Worm (Caenorhabditis elegans) whole organism, young adult: Measurements from ENCODE around the gene erfa-3.

ENCODE experiments used
- B0019.2 ChIP-seq: fragments of 200-800 bp; sonication (Bioruptor generic); conservative IDR thresholded peaks from 2 replicates; pipeline ENCODE4 v1.3.6; 2022; ENCODE audit warnings: missing genetic modification reagents, missing genetic modification characterization, missing compliant biosample characterization
- B0035.1 ChIP-seq: sonication (generic microtip); optimal IDR thresholded peaks from 2 replicates; lab custom pipeline; 2016; ENCODE audit warnings: missing genetic modification characterization, mild to moderate bottlenecking, missing compliant biosample characterization, missing genotype, missing genetic modification reagents
- B0336.3 ChIP-seq: fragments of 200-800 bp; sonication (Bioruptor generic); IDR thresholded peaks from 2 replicates; pipeline ENCODE4 v1.3.6; 2022; ENCODE audit warnings: missing genetic modification characterization, missing compliant biosample characterization
- F22D6.2 ChIP-seq: sonication (generic microtip); optimal IDR thresholded peaks from 2 replicates; lab custom pipeline; 2016; ENCODE audit warnings: mild to moderate bottlenecking, missing genetic modification characterization, missing compliant biosample characterization
- F33H1.4 ChIP-seq: fragments of 200-800 bp; sonication (Bioruptor generic); IDR thresholded peaks from 2 replicates; pipeline ENCODE4 v1.3.6; 2022; ENCODE audit warnings: missing genetic modification reagents, missing genetic modification characterization, missing compliant biosample characterization
- F57C9.4 ChIP-seq: sonication (generic microtip); optimal IDR thresholded peaks from 2 replicates; lab custom pipeline; 2017; ENCODE audit warnings: mild to moderate bottlenecking, missing genetic modification characterization, missing compliant biosample characterization
- akir-1 ChIP-seq: fragments of 200-800 bp; sonication (Bioruptor generic); optimal IDR thresholded peaks from 2 replicates; lab custom pipeline; 2018; ENCODE audit warnings: mild to moderate bottlenecking, missing genetic modification characterization, moderate library complexity, missing compliant biosample characterization
- ama-1 ChIP-seq, 3 experiments: fragments of 150-350 bp in 1 of 3; sonication (generic microtip) in 2 of 3; optimal IDR thresholded peaks; 2 replicates each; lab custom pipeline; 2014 to 2018; ENCODE audit warnings: missing biosample characterization in 2 of 3, missing genetic modification characterization in 2 of 3, missing genetic modification reagents in 2 of 3
- ceh-100 ChIP-seq: fragments of 200-800 bp; sonication (Bioruptor generic); IDR thresholded peaks from 2 replicates; pipeline ENCODE4 v1.3.6; 2022; ENCODE audit warnings: missing genetic modification reagents, missing genetic modification characterization, missing compliant biosample characterization
- ceh-58 ChIP-seq: fragments of 200-800 bp; sonication (Bioruptor generic); IDR thresholded peaks from 2 replicates; pipeline ENCODE4 v1.3.6; 2022; ENCODE audit warnings: missing genetic modification characterization, missing compliant biosample characterization
- ceh-79 ChIP-seq: sonication (generic microtip); optimal IDR thresholded peaks from 2 replicates; lab custom pipeline; 2017; ENCODE audit warnings: mild to moderate bottlenecking, missing genetic modification characterization, missing compliant biosample characterization
- ceh-91 ChIP-seq: fragments of 200-800 bp; sonication (Bioruptor generic); IDR thresholded peaks from 2 replicates; pipeline ENCODE4 v1.3.6; 2022; ENCODE audit warnings: missing genetic modification reagents, missing genetic modification characterization, missing compliant biosample characterization
- chd-7 ChIP-seq: sonication (generic microtip); optimal IDR thresholded peaks from 2 replicates; lab custom pipeline; 2016; ENCODE audit warnings: mild to moderate bottlenecking, missing genetic modification characterization, moderate library complexity, missing compliant biosample characterization
- die-1 ChIP-seq: sonication (generic microtip); optimal IDR thresholded peaks from 2 replicates; lab custom pipeline; 2016; ENCODE audit warnings: missing genotype, mild to moderate bottlenecking, missing genetic modification characterization, missing compliant biosample characterization
- hlh-26 ChIP-seq: fragments of 200-800 bp; sonication (Bioruptor generic); conservative IDR thresholded peaks from 2 replicates; pipeline ENCODE4 v1.3.6; 2022; ENCODE audit warnings: missing genetic modification reagents, missing genetic modification characterization, missing compliant biosample characterization
- lin-54 ChIP-seq: fragments of 200-800 bp; sonication (Bioruptor generic); optimal IDR thresholded peaks from 2 replicates; lab custom pipeline; 2018; ENCODE audit warnings: mild to moderate bottlenecking, missing genetic modification characterization, missing compliant biosample characterization
- madf-6 ChIP-seq: fragments of 200-800 bp; sonication (Bioruptor generic); IDR thresholded peaks from 2 replicates; pipeline ENCODE4 v1.3.6; 2022; ENCODE audit warnings: missing genetic modification reagents, missing genetic modification characterization, missing compliant biosample characterization
- mcd-1 ChIP-seq: fragments of 200-800 bp; sonication (Bioruptor generic); IDR thresholded peaks from 2 replicates; pipeline ENCODE4 v1.3.6; 2022; ENCODE audit warnings: missing genetic modification reagents, missing genetic modification characterization, missing compliant biosample characterization
- mes-4 ChIP-seq: sonication (generic microtip); optimal IDR thresholded peaks from 2 replicates; lab custom pipeline; 2016; ENCODE audit warnings: missing genotype, missing genetic modification characterization, missing compliant biosample characterization
- mxl-1 ChIP-seq: sonication (generic microtip); optimal IDR thresholded peaks from 2 replicates; lab custom pipeline; 2016; ENCODE audit warnings: missing genetic modification characterization, missing compliant biosample characterization
- nfya-1 ChIP-seq: sonication (generic microtip); optimal IDR thresholded peaks from 2 replicates; lab custom pipeline; 2017; ENCODE audit warnings: antibody characterized with exemption, missing compliant biosample characterization, missing genetic modification characterization, borderline replicate concordance; ENCODE audit not compliant: insufficient read depth
- nfyb-1 ChIP-seq: fragments of 200-800 bp; sonication (Bioruptor generic); IDR thresholded peaks from 2 replicates; pipeline ENCODE4 v1.3.6; 2022; ENCODE audit warnings: missing genetic modification reagents, missing genetic modification characterization, missing compliant biosample characterization
- rec-8 ChIP-seq, 2 experiments: sonication (generic microtip); optimal IDR thresholded peaks; 2 replicates each; lab custom pipeline; 2016; ENCODE audit warnings: mild to moderate bottlenecking in 2 of 2, missing genetic modification characterization in 2 of 2, missing genetic modification reagents in 2 of 2, missing genotype in 2 of 2, missing biosample characterization in 1 of 2, missing compliant biosample characterization in 1 of 2, moderate library complexity in 1 of 2
- repo-1 ChIP-seq: sonication (generic microtip); optimal IDR thresholded peaks from 2 replicates; lab custom pipeline; 2017; ENCODE audit warnings: mild to moderate bottlenecking, missing genetic modification characterization, missing compliant biosample characterization
- rpc-1 ChIP-seq, 2 experiments: fragments of 150-350 bp in 1 of 2; sonication (generic microtip) in 1 of 2; optimal IDR thresholded peaks; 2 replicates each; lab custom pipeline; 2014 to 2018; ENCODE audit warnings: missing biosample characterization in 1 of 2, missing genetic modification characterization in 1 of 2, missing genetic modification reagents in 1 of 2, missing genotype in 1 of 2
- zim-3 ChIP-seq: sonication (generic microtip); optimal IDR thresholded peaks from 2 replicates; lab custom pipeline; 2017; ENCODE audit warnings: mild to moderate bottlenecking, missing genetic modification characterization, moderate library complexity, missing compliant biosample characterization
- ztf-22 ChIP-seq: fragments of 200-800 bp; sonication (Bioruptor generic); optimal IDR thresholded peaks from 2 replicates; lab custom pipeline; 2018; ENCODE audit warnings: mild to moderate bottlenecking, missing genetic modification characterization, moderate library complexity, missing compliant biosample characterization
- ztf-26 ChIP-seq: sonication (generic microtip); optimal IDR thresholded peaks from 2 replicates; lab custom pipeline; 2017; ENCODE audit warnings: missing genetic modification characterization, missing compliant biosample characterization
- ztf-3 ChIP-seq: fragments of 200-800 bp; sonication (Bioruptor generic); optimal IDR thresholded peaks from 2 replicates; lab custom pipeline; 2018; ENCODE audit warnings: mild to moderate bottlenecking, missing genetic modification characterization, missing compliant biosample characterization

Gene erfa-3

DNA sequence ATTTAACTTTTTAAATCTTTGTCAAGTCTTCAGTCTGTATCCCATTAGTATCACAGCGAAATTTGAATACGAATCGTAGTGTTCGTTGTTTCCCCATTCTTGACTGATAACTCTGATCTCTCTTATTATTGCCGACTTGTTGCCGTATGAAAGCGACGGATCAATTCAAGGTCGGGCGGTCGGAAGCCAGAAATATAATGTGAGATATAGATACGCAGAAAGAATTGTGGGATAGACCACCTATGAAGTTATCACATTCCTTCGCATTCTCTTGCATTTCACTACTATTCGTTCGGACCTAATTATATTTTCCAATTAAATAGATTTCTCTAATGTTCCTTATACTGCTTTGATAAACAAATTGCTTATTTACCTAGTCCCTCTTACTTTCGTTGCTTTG lies 36.1 kb upstream of the erfa-3 start (continued):
- no peak for TF ChIP-seq akir-1 (GFP tag; lab: Kevin White, UChicago)

ce11 chrV:11147780-11148144 lies 34.9 kb upstream of the erfa-3 start:
- TF ChIP-seq ztf-26: peak; percentile 53
- 0 out of 2 replicates have a peak, but pooled peaks have one; percentile 30 for TF ChIP-seq nfyb-1 (GFP tag; lab: Robert Waterston, UW)
- TF ChIP-seq rpc-1 (optimal IDR thresholded peaks at IDR 0.05; lab: Kevin White, UChicago): no peak
- no peak for TF ChIP-seq rpc-1 (tag; optimal IDR thresholded peaks at IDR 0.05; lab: Kevin White, UChicago)
- TF ChIP-seq nfya-1: no peak
- peak; percentile 67 for TF ChIP-seq ama-1 (optimal IDR thresholded peaks at IDR 0.05; lab: Kevin White, UChicago)
- no peak for TF ChIP-seq ama-1 (GFP tag; optimal IDR thresholded peaks at IDR 0.05; lab: Kevin White, UChicago)
- TF ChIP-seq, all 124 proteins: peak for 3

ce11 chrV:11146958-11147779 lies 34.3 kb upstream of the erfa-3 start, which contains the start of the genes T19C4.24 and nlp-33:
Gene T19C4.24, minus strand, starts transcription at chrV:11147008.
Gene nlp-33, plus strand, starts transcription at chrV:11147346.
- TF ChIP-seq ama-1 (optimal IDR thresholded peaks at IDR 0.05; lab: Kevin White, UChicago) (peak; percentile 71), ama-1 (GFP tag; optimal IDR thresholded peaks at IDR 0.05; lab: Kevin White, UChicago) (no peak), mcd-1 (GFP tag; lab: Robert Waterston, UW) (peak; percentile 34; the same call in 1 of the 2 replicates), mes-4 (tag; lab: Kevin White, UChicago) (no peak), ceh-91 (GFP tag; lab: Robert Waterston, UW) (no peak), repo-1 (tag; lab: Kevin White, UChicago) (peak; percentile 17), lin-54 (GFP tag; lab: Kevin White, UChicago) (no peak)

DNA sequence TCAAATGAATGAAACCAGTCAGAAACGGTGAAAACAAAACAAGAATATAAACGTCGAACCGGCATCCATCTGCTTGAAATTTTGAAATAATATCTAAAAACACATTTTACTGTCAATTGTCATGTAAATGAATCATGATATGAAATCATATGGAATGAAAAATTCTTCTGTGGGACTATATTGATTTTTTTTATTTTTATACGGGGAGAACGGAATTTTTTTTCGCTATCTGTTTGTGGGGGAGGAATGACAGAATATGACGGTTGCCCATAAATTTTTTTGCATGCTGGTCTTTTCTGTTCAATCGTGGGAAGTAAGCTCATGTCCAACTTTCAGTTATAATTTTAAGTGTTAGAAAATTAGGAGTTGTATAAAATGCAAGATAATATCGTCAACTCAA lies 31.8 kb upstream of the erfa-3 start, which contains the start of gene C06H2.7:
Gene C06H2.7, minus strand, starts transcription at position 101 of the 400 bp plus-strand sequence.
- no peak for TF ChIP-seq rec-8 (tag; optimal IDR thresholded peaks at IDR 0.05; lab: Kevin White, UChicago)
- TF ChIP-seq ceh-58 (GFP tag; lab: Robert Waterston, UW): no peak
- no peak for TF ChIP-seq F22D6.2 (tag; lab: Kevin White, UChicago)
- TF ChIP-seq mxl-1 (tag; lab: Kevin White, UChicago): no peak
- TF ChIP-seq ztf-3 (GFP tag; lab: Kevin White, UChicago): no peak
- TF ChIP-seq B0019.2: no peak
- no peak for TF ChIP-seq akir-1 (GFP tag; lab: Kevin White, UChicago)
- TF ChIP-seq hlh-26 (GFP tag; lab: Robert Waterston, UW): no peak
- TF ChIP-seq, all 124 proteins: peak for 0

- TF ChIP-seq B0336.3: no peak
- no peak for TF ChIP-seq die-1 (tag; lab: Kevin White, UChicago)
- TF ChIP-seq madf-6 (GFP tag; lab: Robert Waterston, UW): no peak
- no peak for TF ChIP-seq ceh-100 (GFP tag; lab: Robert Waterston, UW)
- no peak for TF ChIP-seq hlh-26 (GFP tag; lab: Robert Waterston, UW)
- no peak for TF ChIP-seq F57C9.4 (tag; lab: Kevin White, UChicago)
- no peak for TF ChIP-seq chd-7 (tag; lab: Kevin White, UChicago)
- TF ChIP-seq zim-3 (tag; lab: Kevin White, UChicago): no peak
- no peak for TF ChIP-seq B0035.1
- TF ChIP-seq F33H1.4 (GFP tag; lab: Robert Waterston, UW): no peak
- TF ChIP-seq ztf-22 (GFP tag; lab: Kevin White, UChicago): no peak
- no peak for TF ChIP-seq ceh-79 (tag; lab: Kevin White, UChicago)
- TF ChIP-seq, all 124 proteins: peak for 0
These were observed 28.3 kb upstream of the erfa-3 start, which contains the start of gene folt-1 for ce11 chrV:11141179-11141578. Gene folt-1, plus strand, starts transcription at chrV:11141479.
